Fruit fly (Drosophila melanogaster) whole organism, wandering third instar larva: ENCODE data around the gene CG13947.

Experiments
- CrebA ChIP-seq: fragments of 200-800 bp; sonication (Bioruptor generic); optimal IDR thresholded peaks from 2 replicates; lab custom pipeline; 2016; ENCODE audit warnings: missing biosample characterization, mild to moderate bottlenecking, missing genetic modification characterization, borderline replicate concordance
- HLH106 ChIP-seq: fragments of 200-800 bp; optimal IDR thresholded peaks from 3 replicates; lab custom pipeline; 2019; ENCODE audit warnings: missing biosample characterization, mild to moderate bottlenecking, missing genetic modification characterization, moderate library complexity
- Hnf4 ChIP-seq: fragments of 200-800 bp; sonication (Bioruptor generic); optimal IDR thresholded peaks from 2 replicates; lab custom pipeline; 2016; ENCODE audit warnings: missing biosample characterization, mild to moderate bottlenecking, missing genetic modification characterization
- Myc ChIP-seq: fragments of >200 bp; optimal IDR thresholded peaks from 2 replicates; lab custom pipeline; 2017
- br ChIP-seq: fragments of 200-800 bp; sonication (Bioruptor generic); optimal IDR thresholded peaks from 2 replicates; lab custom pipeline; 2016; ENCODE audit warnings: missing biosample characterization, missing genetic modification characterization
- h ChIP-seq: fragments of 200-800 bp; sonication (Bioruptor generic); optimal IDR thresholded peaks from 3 replicates; lab custom pipeline; 2016; ENCODE audit warnings: missing biosample characterization, mild to moderate bottlenecking, missing genetic modification characterization
- lola ChIP-seq: fragments of >200 bp; optimal IDR thresholded peaks from 2 replicates; lab custom pipeline; 2017; ENCODE audit warnings: missing biosample characterization, missing genetic modification characterization
- pan ChIP-seq: fragments of >200 bp; optimal IDR thresholded peaks from 2 replicates; lab custom pipeline; 2017
- tai ChIP-seq: sonication (Bioruptor generic); optimal IDR thresholded peaks from 2 replicates; lab custom pipeline; 2016; ENCODE audit warnings: missing biosample characterization, missing genetic modification characterization

dm6 chr2L:776236-776635 lies 2.7 kb upstream of the CG13947 start, which contains the start of gene CG13946:
- TF ChIP-seq Myc (lab: Kevin White, UChicago) (no peak), br (GFP tag; lab: Kevin White, UChicago) (no peak), HLH106 (tag; lab: Kevin White, UChicago) (no peak), h (GFP tag; lab: Kevin White, UChicago) (no peak), lola (GFP tag; lab: Kevin White, UChicago) (no peak), CrebA (GFP tag; lab: Kevin White, UChicago) (no peak), Hnf4 (no peak), tai (GFP tag; lab: Kevin White, UChicago) (no peak), pan (lab: Kevin White, UChicago) (no peak)
